Worm (Caenorhabditis elegans): ENCODE data around the gene clec-124.

DNA sequence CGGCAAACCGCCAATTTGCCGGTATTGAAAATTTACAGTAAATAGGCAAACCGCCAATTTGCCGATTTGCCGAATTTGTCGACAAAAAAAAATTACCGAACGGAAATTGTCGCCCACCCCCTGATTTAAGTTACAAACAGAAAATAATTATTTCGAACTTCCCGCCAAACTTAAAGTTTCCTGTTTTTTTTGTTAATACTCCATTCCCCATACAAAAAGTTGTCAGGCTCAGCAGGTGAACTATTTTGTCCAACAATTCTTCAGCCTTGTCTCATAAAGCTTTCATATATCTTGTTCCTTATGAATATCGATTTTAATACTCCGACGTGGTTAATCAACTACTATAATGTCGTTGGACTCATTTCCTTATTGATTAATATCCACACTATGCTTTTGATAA, 46.1 kb upstream of the clec-124 start, which contains the start of gene sri-50:
- TF ChIP-seq snpc-4 (tag; optimal IDR thresholded peaks at IDR 0.05) (no peak), nhr-28 (tag; optimal IDR thresholded peaks at IDR 0.05) (no peak), pha-4 (tag; optimal IDR thresholded peaks at IDR 0.05) (no peak), nhr-11 (tag; optimal IDR thresholded peaks at IDR 0.05) (no peak), elt-1 (tag; optimal IDR thresholded peaks at IDR 0.05) (no peak), fkh-10 (GFP tag; optimal IDR thresholded peaks at IDR 0.05) (no peak), unc-62 (GFP tag; optimal IDR thresholded peaks at IDR 0.05) (no peak), ama-1 (optimal IDR thresholded peaks at IDR 0.05) (no peak), nhr-237 (tag; optimal IDR thresholded peaks at IDR 0.05) (no peak)
